Fruit fly (Drosophila melanogaster): Measurements from ENCODE around the gene Prx6a.

Gene Prx6a

dm6 chr2L:2874542-2875194 is 3.4 kb downstream of the Prx6a start, which contains the start of gene CG8814 (continued):
- TF ChIP-seq usp (GFP tag; optimal IDR thresholded peaks at IDR 0.05) (no peak), unpg (GFP tag; optimal IDR thresholded peaks at IDR 0.05) (peak; percentile 13), CG7987 (GFP tag; optimal IDR thresholded peaks at IDR 0.05) (peak; percentile 0), pb (GFP tag; optimal IDR thresholded peaks at IDR 0.05) (no peak), CG7786 (GFP tag; optimal IDR thresholded peaks at IDR 0.05) (peak; percentile 15), CG18619 (GFP tag; optimal IDR thresholded peaks at IDR 0.05) (peak; percentile 57), CG14667 (GFP tag; IDR thresholded peaks at IDR 0.05) (peak; percentile 38; the same call in 1 of the 2 replicates), CG11723 (GFP tag; optimal IDR thresholded peaks at IDR 0.05) (peak; percentile 31), gt (GFP tag; IDR thresholded peaks at IDR 0.05) (no peak), CG15696 (tag; optimal IDR thresholded peaks at IDR 0.05) (peak; percentile 74), z (GFP tag; IDR thresholded peaks at IDR 0.05) (no peak), CG11695 (GFP tag; IDR thresholded peaks at IDR 0.05) (no peak), CG17802 (tag; optimal IDR thresholded peaks at IDR 0.05) (peak; percentile 19), unc-4 (GFP tag; IDR thresholded peaks at IDR 0.05; ENCODE audit: partially characterized antibody) (peak; percentile 81), ken (GFP tag; IDR thresholded peaks at IDR 0.05) (peak; percentile 61; the same call in 2 of the 3 replicates), zfh2 (GFP tag; optimal IDR thresholded peaks at IDR 0.05) (peak; percentile 48), jing (GFP tag; optimal IDR thresholded peaks at IDR 0.05) (no peak), ttk (GFP tag; IDR thresholded peaks at IDR 0.05) (no peak), Spps (tag; optimal IDR thresholded peaks at IDR 0.05) (no peak), NfI (GFP tag; optimal IDR thresholded peaks at IDR 0.05) (peak; percentile 66), al (GFP tag; IDR thresholded peaks at IDR 0.05) (peak; percentile 78), lola (GFP tag; optimal IDR thresholded peaks at IDR 0.05) (peak in 1 of 3 experiments; percentile 74), CG10979 (tag; optimal IDR thresholded peaks at IDR 0.05) (peak; percentile 46), amos (GFP tag; IDR thresholded peaks at IDR 0.05; ENCODE audit: partially characterized antibody) (peak; percentile 79), crp (GFP tag; optimal IDR thresholded peaks at IDR 0.05) (peak in 1 of 2 experiments; percentile 39), Hr3 (GFP tag; optimal IDR thresholded peaks at IDR 0.05) (peak; percentile 74), Eip74EF (GFP tag; optimal IDR thresholded peaks at IDR 0.05) (no peak), CG12942 (GFP tag; optimal IDR thresholded peaks at IDR 0.05) (peak; percentile 65), CG31388 (GFP tag; optimal IDR thresholded peaks at IDR 0.05) (peak; percentile 50), gcm (GFP tag; optimal IDR thresholded peaks at IDR 0.05) (peak; percentile 51), psq (GFP tag; optimal IDR thresholded peaks at IDR 0.05) (peak; percentile 3), CG1832 (GFP tag; optimal IDR thresholded peaks at IDR 0.05) (no peak), NK7.1 (GFP tag; optimal IDR thresholded peaks at IDR 0.05) (no peak), CG2202 (tag; optimal IDR thresholded peaks at IDR 0.05) (no peak), Jarid2 (GFP tag; optimal IDR thresholded peaks at IDR 0.05) (no peak), CkIIα-i1 (GFP tag; IDR thresholded peaks at IDR 0.05) (no peak), vnd (GFP tag; IDR thresholded peaks at IDR 0.05; ENCODE audit: partially characterized antibody) (peak; percentile 76), tna (GFP tag; IDR thresholded peaks at IDR 0.05; ENCODE audit: partially characterized antibody) (peak; percentile 42), CG13775 (GFP tag; optimal IDR thresholded peaks at IDR 0.05) (peak; percentile 82), Gug (GFP tag; IDR thresholded peaks at IDR 0.05) (peak; percentile 77; the same call in 3 of the 4 replicates), CG10565 (GFP tag; optimal IDR thresholded peaks at IDR 0.05) (no peak), pho (GFP tag; optimal IDR thresholded peaks at IDR 0.05) (peak; percentile 57), CG17912 (GFP tag; optimal IDR thresholded peaks at IDR 0.05) (no peak), CG2875 (GFP tag; optimal IDR thresholded peaks at IDR 0.05) (no peak), CoRest (tag; optimal IDR thresholded peaks at IDR 0.05) (peak; percentile 87), CG14014 (GFP tag; IDR thresholded peaks at IDR 0.05) (peak; percentile 70), CG7271 (tag; optimal IDR thresholded peaks at IDR 0.05) (no peak), CG10267 (tag; optimal IDR thresholded peaks at IDR 0.05) (peak; percentile 76)
